Fruit fly (Drosophila melanogaster) whole organism, prepupa: Measurements from ENCODE around the gene dpr16.

Source experiments
- CG6276 ChIP-seq: fragments of 200-800 bp; sonication (Bioruptor generic); optimal IDR thresholded peaks from 2 replicates; lab custom pipeline; 2017; ENCODE audit warnings: missing biosample characterization, mild to moderate bottlenecking, missing genetic modification characterization
- eg ChIP-seq: fragments of 200-800 bp; sonication (Bioruptor generic); IDR thresholded peaks from 3 replicates; pipeline ENCODE4 v1.3.6; 2022; ENCODE audit warnings: missing biosample characterization, missing genetic modification characterization
- topi ChIP-seq: fragments of 200-800 bp; sonication (Bioruptor generic); optimal IDR thresholded peaks from 3 replicates; lab custom pipeline; 2016; ENCODE audit warnings: missing biosample characterization, missing genetic modification characterization

DNA sequence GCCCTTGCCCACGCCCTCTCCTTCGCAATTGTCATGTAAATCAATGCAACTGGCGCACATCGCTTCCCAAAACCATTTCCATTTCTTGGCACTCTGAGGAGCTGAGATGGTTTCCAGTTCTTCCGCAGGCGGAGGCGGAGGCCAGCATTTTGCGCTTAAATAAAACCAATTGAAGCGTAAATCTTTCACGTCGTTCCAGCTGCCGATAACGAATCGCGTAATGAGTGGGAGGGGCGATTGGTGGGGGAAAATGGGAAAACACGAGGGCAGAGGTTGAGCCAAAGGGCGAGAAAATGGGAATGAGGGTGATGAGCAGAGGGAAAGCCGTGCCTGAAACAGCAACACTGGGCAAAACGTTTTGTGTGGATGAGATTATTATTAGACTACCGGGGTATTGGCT, 48.3 kb upstream of the dpr16 start:
- TF ChIP-seq topi, result no peak
- no peak for TF ChIP-seq CG6276 (GFP tag; lab: Kevin White, UChicago)
- no peak for TF ChIP-seq eg (GFP tag; lab: Robert Waterston, UW)
